Worm (Caenorhabditis elegans) whole organism, mixed stage, embryonic: ENCODE results near the gene trx-3.

ENCODE experiments used
- ceh-83 ChIP-seq: fragments of 200-800 bp; sonication (Bioruptor generic); optimal IDR thresholded peaks from 2 replicates; lab custom pipeline; 2018; ENCODE audit warnings: mild to moderate bottlenecking, missing genetic modification characterization, missing compliant biosample characterization
- ces-1 ChIP-seq: fragments of 150-350 bp; optimal IDR thresholded peaks from 2 replicates; lab custom pipeline; 2014; ENCODE audit warnings: missing biosample characterization, missing genetic modification reagents, missing genetic modification characterization
- elt-1 ChIP-seq: sonication (generic microtip); optimal IDR thresholded peaks from 2 replicates; lab custom pipeline; 2017; ENCODE audit warnings: missing genetic modification characterization, mild to moderate bottlenecking, missing compliant biosample characterization, antibody characterized with exemption, moderate library complexity, borderline replicate concordance; ENCODE audit not compliant: insufficient read depth
- lsy-2 ChIP-seq: fragments of 150-350 bp; optimal IDR thresholded peaks from 2 replicates; lab custom pipeline; 2014; ENCODE audit warnings: missing biosample characterization, missing genetic modification characterization
- nhr-237 ChIP-seq: fragments of 150-350 bp; optimal IDR thresholded peaks from 2 replicates; lab custom pipeline; 2014; ENCODE audit warnings: missing biosample characterization, missing genetic modification characterization
- pha-4 ChIP-seq: fragments of 150-350 bp; optimal IDR thresholded peaks from 2 replicates; lab custom pipeline; 2018; ENCODE audit warnings: missing biosample characterization, missing genetic modification reagents, missing genetic modification characterization
- unc-62 ChIP-seq: fragments of 150-350 bp; optimal IDR thresholded peaks from 2 replicates; lab custom pipeline; 2014; ENCODE audit warnings: missing biosample characterization, missing genetic modification reagents, missing genetic modification characterization
- zip-8 ChIP-seq: fragments of 150-350 bp; optimal IDR thresholded peaks from 2 replicates; lab custom pipeline; 2014; ENCODE audit warnings: missing biosample characterization, missing genetic modification characterization

- TF ChIP-seq zip-8 (tag; lab: Kevin White, UChicago): no peak
- TF ChIP-seq ceh-83: no peak
- TF ChIP-seq ces-1 (GFP tag; lab: Kevin White, UChicago): no peak
- no peak for TF ChIP-seq unc-62 (GFP tag; lab: Kevin White, UChicago)
- no peak for TF ChIP-seq nhr-237 (tag; lab: Kevin White, UChicago)
- no peak for TF ChIP-seq pha-4 (tag; lab: Kevin White, UChicago)
- no peak for TF ChIP-seq lsy-2 (tag; lab: Kevin White, UChicago)
- TF ChIP-seq elt-1 (tag; lab: Kevin White, UChicago): no peak
These were observed 6.8 kb upstream of the trx-3 start, which contains the start of gene M01H9.10 for ce11 chrIV:4480027-4480426.
